3 worm cellular contexts compared by ENCODE assay signal in the genomic region with DNA sequence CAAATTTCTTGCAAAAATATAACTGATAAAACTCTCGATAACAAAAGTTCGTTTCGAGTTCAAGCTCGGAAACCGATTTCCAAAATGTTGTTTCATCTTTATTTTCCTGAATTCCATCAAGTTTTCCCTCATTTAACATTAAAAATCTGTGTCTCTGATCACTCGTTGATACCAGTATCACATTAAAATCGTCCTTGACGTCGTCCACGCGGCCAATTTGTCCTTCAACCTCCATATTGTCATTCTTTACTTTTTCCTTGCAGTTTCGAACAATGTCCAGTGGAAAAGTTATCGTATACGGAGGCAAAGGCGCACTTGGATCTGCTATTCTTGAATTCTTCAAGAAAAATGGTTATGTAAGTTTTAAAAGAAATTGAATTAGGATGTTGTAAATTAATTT.
TF ChIP-seq lines count a peak whose summit lies in the region.

qdpr-1 (plus strand) TSS at position 264 of the 400 bp plus-strand sequence.

TF ChIP-seq in whole organism, L1 larva, 84 proteins besides CTCF, POLR2A, EP300 and RAD21:
- TF ChIP-seq snu-23 (GFP tag; optimal IDR thresholded peaks at IDR 0.05; lab: Kevin White, UChicago) (peak; percentile 17), blmp-1 (tag; optimal IDR thresholded peaks at IDR 0.05; lab: Kevin White, UChicago) (peak; percentile 59), C04F5.9 (tag; optimal IDR thresholded peaks at IDR 0.05; lab: Kevin White, UChicago) (no peak), mep-1 (tag; optimal IDR thresholded peaks at IDR 0.05; lab: Kevin White, UChicago) (no peak), ceh-8 (GFP tag; optimal IDR thresholded peaks at IDR 0.05; lab: Kevin White, UChicago) (no peak), elt-3 (tag; optimal IDR thresholded peaks at IDR 0.05; lab: Kevin White, UChicago) (peak in 4 of 6 experiments; percentile 43 to 80 (median 54)), F16B12.6 (tag; optimal IDR thresholded peaks at IDR 0.05; lab: Kevin White, UChicago) (no peak), sptf-1 (tag; optimal IDR thresholded peaks at IDR 0.05; lab: Kevin White, UChicago) (no peak), lsy-2 (tag; optimal IDR thresholded peaks at IDR 0.05; lab: Kevin White, UChicago) (peak in 1 of 2 experiments; percentile 12), zag-1 (tag; optimal IDR thresholded peaks at IDR 0.05; lab: Kevin White, UChicago) (no peak), mef-2 (tag; optimal IDR thresholded peaks at IDR 0.05; lab: Kevin White, UChicago) (no peak)

TF ChIP-seq in whole organism, L3 larva, 47 proteins besides CTCF, POLR2A, EP300 and RAD21:
- TF ChIP-seq nhr-25 (tag; optimal IDR thresholded peaks at IDR 0.05; lab: Kevin White, UChicago) = peak; percentile 33
- TF ChIP-seq ceh-9 (tag; optimal IDR thresholded peaks at IDR 0.05; lab: Kevin White, UChicago) = no peak
- TF ChIP-seq elt-3 (tag; optimal IDR thresholded peaks at IDR 0.05; lab: Kevin White, UChicago) = peak in 1 of 3 experiments; percentile 37

TF ChIP-seq in whole organism, L4 larva, 104 proteins besides CTCF, POLR2A, EP300 and RAD21:
- TF ChIP-seq lin-39 (tag; optimal IDR thresholded peaks at IDR 0.05; lab: Kevin White, UChicago) = no peak
- TF ChIP-seq mxl-3 (GFP tag; optimal IDR thresholded peaks at IDR 0.05; lab: Kevin White, UChicago) = peak; percentile 43
- no peak for TF ChIP-seq snpc-4 (tag; optimal IDR thresholded peaks at IDR 0.05; lab: Kevin White, UChicago)
- TF ChIP-seq mes-2 (tag; optimal IDR thresholded peaks at IDR 0.05; lab: Kevin White, UChicago; ENCODE audit: poor library complexity, severe bottlenecking) = no peak
- no peak for TF ChIP-seq ctbp-1 (GFP tag; IDR thresholded peaks at IDR 0.05; lab: Robert Waterston, UW)
